Worm (Caenorhabditis elegans): Measurements from ENCODE around the gene flh-1.

DNA sequence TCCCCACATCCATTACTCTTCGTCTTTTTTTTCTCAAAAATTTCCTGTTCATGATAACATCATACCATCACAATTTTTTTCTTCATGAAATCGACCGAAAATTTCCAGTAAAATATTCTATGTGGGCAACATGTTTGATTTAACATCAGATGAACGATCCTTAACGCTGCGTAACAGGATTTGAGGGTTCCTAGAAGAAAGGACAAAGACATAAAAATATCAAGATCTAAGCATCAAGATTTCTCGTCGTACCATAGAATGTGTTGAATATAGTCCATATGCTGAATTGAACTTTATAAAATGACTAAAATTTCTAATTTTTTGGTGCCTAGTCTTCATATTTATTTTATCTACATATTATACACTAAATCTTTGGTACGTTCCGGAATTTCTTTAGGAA is 36.1 kb upstream of the flh-1 start, which contains the start of gene F49C12.3:
- TF ChIP-seq W03F9.2 (tag; optimal IDR thresholded peaks at IDR 0.05) (no peak), him-1 (tag; optimal IDR thresholded peaks at IDR 0.05) (no peak), dao-5 (tag; optimal IDR thresholded peaks at IDR 0.05) (no peak)
